Fruit fly (Drosophila melanogaster) S2 (cell line): ENCODE measurements around the gene CG8064.

ENCODE experiments used
- CG8478 ChIP-seq: fragments of >200 bp; optimal IDR thresholded peaks from 2 replicates; lab custom pipeline; 2018
- CTCF ChIP-seq, 2 experiments: fragments of >200 bp; optimal IDR thresholded peaks; 2 replicates each; lab custom pipeline; 2018

CG8064 gene

dm6 chr3R:18292371-18292770 lies 8.9 kb downstream of the CG8064 start:
- TF ChIP-seq CTCF (optimal IDR thresholded peaks at IDR 0.05; lab: Kevin White, UChicago) (no peak), CG8478 (lab: Kevin White, UChicago) (no peak)

- TF ChIP-seq CG8478 (lab: Kevin White, UChicago) (no peak), CTCF (optimal IDR thresholded peaks at IDR 0.05; lab: Kevin White, UChicago) (no peak)
Measured at dm6 chr3R:18294488-18294887, 11.0 kb downstream of the CG8064 start.

- TF ChIP-seq CTCF (optimal IDR thresholded peaks at IDR 0.05; lab: Kevin White, UChicago) (no peak), CG8478 (lab: Kevin White, UChicago) (no peak)
Measured at dm6 chr3R:18295262-18295944, 11.9 kb downstream of the CG8064 start.

dm6 chr3R:18296084-18296483 lies 12.6 kb downstream of the CG8064 start:
- no peak for TF ChIP-seq CTCF (optimal IDR thresholded peaks at IDR 0.05; lab: Kevin White, UChicago)
- no peak for TF ChIP-seq CG8478 (lab: Kevin White, UChicago)

dm6 chr3R:18296737-18297136 lies 13.3 kb downstream of the CG8064 start:
- no peak for TF ChIP-seq CTCF (optimal IDR thresholded peaks at IDR 0.05; lab: Kevin White, UChicago)
- TF ChIP-seq CG8478 (lab: Kevin White, UChicago): no peak

dm6 chr3R:18297444-18298297 lies 14.2 kb downstream of the CG8064 start:
- TF ChIP-seq CG8478 (lab: Kevin White, UChicago) (no peak), CTCF (optimal IDR thresholded peaks at IDR 0.05; lab: Kevin White, UChicago) (no peak)

- TF ChIP-seq CG8478 (lab: Kevin White, UChicago) (no peak), CTCF (optimal IDR thresholded peaks at IDR 0.05; lab: Kevin White, UChicago) (no peak)
Measured at dm6 chr3R:18298298-18298899, 14.9 kb downstream of the CG8064 start.

dm6 chr3R:18298900-18299321 lies 15.5 kb downstream of the CG8064 start, which contains the start of gene Dlc90F:
TSS of gene Dlc90F (plus strand) at chr3R:18299229.
- TF ChIP-seq CTCF (optimal IDR thresholded peaks at IDR 0.05; lab: Kevin White, UChicago): no peak
- no peak for TF ChIP-seq CG8478 (lab: Kevin White, UChicago)

dm6 chr3R:18301569-18301968 lies 18.1 kb downstream of the CG8064 start, which contains the start of gene Polr1E:
TSS of gene Polr1E (minus strand) at chr3R:18301728.
- no peak for TF ChIP-seq CTCF (optimal IDR thresholded peaks at IDR 0.05; lab: Kevin White, UChicago)
- no peak for TF ChIP-seq CG8478 (lab: Kevin White, UChicago)

- TF ChIP-seq CG8478 (lab: Kevin White, UChicago) (no peak), CTCF (optimal IDR thresholded peaks at IDR 0.05; lab: Kevin White, UChicago) (no peak)
Measured at dm6 chr3R:18302749-18303148, 19.3 kb downstream of the CG8064 start, which contains the start of gene CG7126. TSS of gene CG7126 (minus strand) at chr3R:18302849.

dm6 chr3R:18309910-18310309 lies 26.4 kb downstream of the CG8064 start:
- TF ChIP-seq CG8478 (lab: Kevin White, UChicago) (no peak), CTCF (optimal IDR thresholded peaks at IDR 0.05; lab: Kevin White, UChicago) (no peak)

- TF ChIP-seq CG8478 (lab: Kevin White, UChicago): no peak
- TF ChIP-seq CTCF (optimal IDR thresholded peaks at IDR 0.05; lab: Kevin White, UChicago): no peak
Measured at dm6 chr3R:18310766-18311367, 27.4 kb downstream of the CG8064 start.

- TF ChIP-seq CTCF (optimal IDR thresholded peaks at IDR 0.05; lab: Kevin White, UChicago) (no peak), CG8478 (lab: Kevin White, UChicago) (no peak)
Measured at dm6 chr3R:18311368-18311919, 28.0 kb downstream of the CG8064 start.

- no peak for TF ChIP-seq CTCF (optimal IDR thresholded peaks at IDR 0.05; lab: Kevin White, UChicago)
- no peak for TF ChIP-seq CG8478 (lab: Kevin White, UChicago)
Measured at dm6 chr3R:18312761-18313160, 29.3 kb downstream of the CG8064 start.
